Worm (Caenorhabditis elegans): ENCODE measurements around the gene sec-20.

Gene sec-20

DNA sequence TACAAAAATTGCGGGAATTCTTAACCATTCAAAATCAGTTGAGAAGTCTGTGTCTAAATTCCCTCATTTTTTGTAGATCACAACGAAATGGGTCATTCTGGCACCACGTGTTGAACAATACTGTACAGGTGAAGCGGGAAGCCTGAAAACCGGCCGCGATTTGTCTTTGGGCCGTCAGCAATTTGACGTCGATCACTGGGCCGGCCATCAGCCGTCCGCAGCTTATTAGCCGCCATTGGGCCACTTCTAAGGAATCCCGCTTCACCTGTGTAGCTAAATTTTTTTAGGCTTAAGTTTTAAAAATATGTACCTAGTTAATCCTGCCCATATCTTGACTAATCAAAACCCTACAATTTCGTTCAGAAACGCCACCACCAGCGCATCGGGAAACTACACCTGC lies 32.2 kb upstream of the sec-20 start:
- no peak for TF ChIP-seq flt-1 (GFP tag; IDR thresholded peaks at IDR 0.05)
- no peak for TF ChIP-seq tab-1 (GFP tag; IDR thresholded peaks at IDR 0.05)
- no peak for TF ChIP-seq med-1 (GFP tag; optimal IDR thresholded peaks at IDR 0.05; ENCODE audit: insufficient read depth)
- TF ChIP-seq T22C8.4 (GFP tag; IDR thresholded peaks at IDR 0.05) = no peak
- no peak for TF ChIP-seq cog-1 (tag; optimal IDR thresholded peaks at IDR 0.05)
- no peak for TF ChIP-seq ref-1 (GFP tag; conservative IDR thresholded peaks at IDR 0.05)
- TF ChIP-seq klf-2 (GFP tag; conservative IDR thresholded peaks at IDR 0.05) = no peak
- no peak for TF ChIP-seq ztf-29 (GFP tag; IDR thresholded peaks at IDR 0.05)
- TF ChIP-seq ztf-23 (GFP tag; IDR thresholded peaks at IDR 0.05) = no peak

ce11 chrIII:164775-165174 lies 27.1 kb upstream of the sec-20 start, which contains the start of gene F40G9.8:
TSS of gene F40G9.8 (minus strand) at chrIII:164875.
- TF ChIP-seq flt-1 (GFP tag; IDR thresholded peaks at IDR 0.05) (no peak), ztf-29 (GFP tag; IDR thresholded peaks at IDR 0.05) (no peak), tab-1 (GFP tag; IDR thresholded peaks at IDR 0.05) (no peak), klf-2 (GFP tag; conservative IDR thresholded peaks at IDR 0.05) (no peak), med-1 (GFP tag; optimal IDR thresholded peaks at IDR 0.05; ENCODE audit: insufficient read depth) (no peak), T22C8.4 (GFP tag; IDR thresholded peaks at IDR 0.05) (no peak), ref-1 (GFP tag; conservative IDR thresholded peaks at IDR 0.05) (no peak), ztf-23 (GFP tag; IDR thresholded peaks at IDR 0.05) (no peak), cog-1 (tag; optimal IDR thresholded peaks at IDR 0.05) (no peak)

DNA sequence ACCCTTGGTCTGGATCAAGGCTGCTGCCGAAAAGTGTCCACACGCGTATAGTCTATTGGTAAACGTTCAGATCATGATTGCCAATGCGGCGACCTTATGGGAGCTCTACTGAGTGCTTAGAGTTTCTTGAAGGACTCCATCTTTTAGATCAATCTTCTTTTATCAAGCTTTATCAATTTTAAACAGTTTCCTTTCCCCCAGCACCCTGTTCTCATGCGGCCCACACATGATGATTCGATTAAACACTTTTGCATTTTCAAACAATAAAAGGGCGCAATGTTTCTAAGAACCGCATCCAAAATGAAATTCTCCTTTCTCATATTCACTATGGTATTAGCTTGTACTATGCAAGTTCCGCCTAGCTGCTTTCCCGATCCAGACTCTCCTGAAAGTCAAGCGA lies 26.5 kb upstream of the sec-20 start, which contains the start of gene F40G9.7:
Gene F40G9.7, plus strand, starts transcription at position 301 of the 400 bp plus-strand sequence.
- TF ChIP-seq tab-1 (GFP tag; IDR thresholded peaks at IDR 0.05) = no peak
- no peak for TF ChIP-seq cog-1 (tag; optimal IDR thresholded peaks at IDR 0.05)
- no peak for TF ChIP-seq flt-1 (GFP tag; IDR thresholded peaks at IDR 0.05)
- TF ChIP-seq ref-1 (GFP tag; conservative IDR thresholded peaks at IDR 0.05) = no peak
- TF ChIP-seq ztf-29 (GFP tag; IDR thresholded peaks at IDR 0.05) = no peak
- TF ChIP-seq ztf-23 (GFP tag; IDR thresholded peaks at IDR 0.05) = no peak
- TF ChIP-seq T22C8.4 (GFP tag; IDR thresholded peaks at IDR 0.05) = no peak
- no peak for TF ChIP-seq klf-2 (GFP tag; conservative IDR thresholded peaks at IDR 0.05)

DNA sequence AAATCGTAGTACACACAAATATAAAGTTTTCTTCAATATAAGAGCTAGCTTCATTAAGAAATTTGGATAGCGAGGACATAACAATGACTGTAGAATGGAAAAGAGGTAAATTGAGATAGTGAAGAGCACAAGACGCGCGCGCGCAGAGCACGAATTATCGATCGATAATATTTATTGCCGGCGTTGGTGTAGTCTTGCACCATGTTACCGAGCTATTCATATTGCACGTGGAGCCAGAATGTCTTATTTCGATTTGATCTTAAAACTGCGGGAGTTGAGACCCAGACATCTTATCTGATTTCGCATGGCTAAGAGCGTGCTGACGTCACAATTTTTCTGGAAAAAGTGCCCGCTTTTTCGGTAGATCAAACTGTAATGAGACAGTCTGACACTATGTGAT lies 22.4 kb upstream of the sec-20 start, which contains the start of gene F40G9.18:
Gene F40G9.18, minus strand, starts transcription at position 101 of the 400 bp plus-strand sequence.
- TF ChIP-seq tab-1 (GFP tag; IDR thresholded peaks at IDR 0.05) = no peak
- no peak for TF ChIP-seq flt-1 (GFP tag; IDR thresholded peaks at IDR 0.05)
- TF ChIP-seq ref-1 (GFP tag; conservative IDR thresholded peaks at IDR 0.05) = no peak
- no peak for TF ChIP-seq ztf-29 (GFP tag; IDR thresholded peaks at IDR 0.05)
- no peak for TF ChIP-seq ztf-23 (GFP tag; IDR thresholded peaks at IDR 0.05)
- TF ChIP-seq T22C8.4 (GFP tag; IDR thresholded peaks at IDR 0.05) = no peak
- no peak for TF ChIP-seq med-1 (GFP tag; optimal IDR thresholded peaks at IDR 0.05; ENCODE audit: insufficient read depth)
- TF ChIP-seq klf-2 (GFP tag; conservative IDR thresholded peaks at IDR 0.05) = no peak
- no peak for TF ChIP-seq cog-1 (tag; optimal IDR thresholded peaks at IDR 0.05)

- no peak for TF ChIP-seq T22C8.4 (GFP tag; IDR thresholded peaks at IDR 0.05)
These were observed 20.3 kb upstream of the sec-20 start, which contains the start of the genes F40G9.9 and F40G9.12 for ce11 chrIII:171617-172016. TSS of gene F40G9.9 (minus strand) at chrIII:171717. TSS of gene F40G9.12 (plus strand) at chrIII:171847.

DNA sequence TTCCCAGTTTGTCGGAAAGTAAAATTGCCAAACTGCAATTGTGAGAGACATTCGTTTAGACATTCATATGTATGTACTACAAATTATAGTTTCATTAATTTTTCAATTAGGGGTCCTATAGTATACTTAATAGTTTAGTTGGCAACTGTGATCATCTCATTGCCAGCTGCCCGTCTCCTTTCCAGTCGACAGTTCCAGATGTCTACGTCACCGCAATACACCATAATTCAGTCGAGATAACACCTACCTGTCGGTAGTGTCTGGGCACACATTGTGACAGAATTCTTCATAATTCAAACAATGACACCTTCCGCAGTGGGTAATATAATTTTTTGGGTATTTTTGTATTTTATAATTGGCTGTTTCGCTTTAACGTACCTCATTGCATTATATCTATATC lies 18.4 kb upstream of the sec-20 start, which contains the start of gene F40G9.19:
Gene F40G9.19, plus strand, starts transcription at position 301 of the 400 bp plus-strand sequence.
- TF ChIP-seq cog-1 (tag; optimal IDR thresholded peaks at IDR 0.05) (no peak), ztf-23 (GFP tag; IDR thresholded peaks at IDR 0.05) (no peak), tab-1 (GFP tag; IDR thresholded peaks at IDR 0.05) (no peak), flt-1 (GFP tag; IDR thresholded peaks at IDR 0.05) (no peak), klf-2 (GFP tag; conservative IDR thresholded peaks at IDR 0.05) (no peak), med-1 (GFP tag; optimal IDR thresholded peaks at IDR 0.05; ENCODE audit: insufficient read depth) (no peak), ztf-29 (GFP tag; IDR thresholded peaks at IDR 0.05) (no peak), ref-1 (GFP tag; conservative IDR thresholded peaks at IDR 0.05) (no peak), T22C8.4 (GFP tag; IDR thresholded peaks at IDR 0.05) (no peak)

DNA sequence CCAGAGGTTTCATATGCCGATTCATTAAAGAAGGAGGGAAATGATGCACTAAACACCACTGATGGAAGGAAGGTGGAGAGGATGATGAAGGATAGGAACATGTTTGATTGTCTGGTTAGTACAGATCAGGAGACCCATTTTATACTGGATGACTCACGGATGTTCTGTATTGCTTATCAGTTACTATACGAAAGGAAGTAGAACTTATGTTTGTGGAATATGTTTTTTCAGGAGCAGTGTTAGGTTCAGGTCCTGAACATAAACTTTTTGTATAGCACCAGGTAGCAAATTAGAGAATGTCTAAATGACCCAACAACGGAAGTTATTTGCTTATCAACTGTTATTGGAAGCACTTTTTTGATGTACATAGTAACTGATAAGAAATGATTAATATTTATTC lies 16.2 kb upstream of the sec-20 start, which contains the start of gene clec-148:
Gene clec-148, minus strand, starts transcription at position 101 of the 400 bp plus-strand sequence.
- no peak for TF ChIP-seq flt-1 (GFP tag; IDR thresholded peaks at IDR 0.05)
- TF ChIP-seq ztf-23 (GFP tag; IDR thresholded peaks at IDR 0.05) = no peak
- no peak for TF ChIP-seq T22C8.4 (GFP tag; IDR thresholded peaks at IDR 0.05)
- TF ChIP-seq ref-1 (GFP tag; conservative IDR thresholded peaks at IDR 0.05) = no peak
- no peak for TF ChIP-seq cog-1 (tag; optimal IDR thresholded peaks at IDR 0.05)
- no peak for TF ChIP-seq klf-2 (GFP tag; conservative IDR thresholded peaks at IDR 0.05)

DNA sequence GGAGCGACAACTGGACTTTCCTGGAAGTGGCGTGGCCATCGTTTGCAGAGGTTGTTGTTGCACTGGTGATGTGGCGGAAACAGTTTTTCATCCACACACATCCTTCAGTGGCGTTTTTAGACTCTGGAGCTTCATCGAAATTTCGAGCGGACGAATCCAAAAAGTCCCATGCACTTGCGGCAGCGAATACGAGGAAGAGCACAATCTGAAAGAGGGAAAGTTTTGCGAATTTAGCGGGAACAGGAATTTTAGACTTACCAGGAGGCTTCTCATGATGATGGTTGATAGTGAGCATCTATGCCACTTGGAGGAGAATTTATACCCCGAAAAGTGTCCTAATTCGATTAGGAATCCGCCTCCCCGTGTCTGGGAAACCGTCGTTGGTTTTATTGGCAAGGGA lies 14.2 kb upstream of the sec-20 start, which contains the start of gene F40G9.14:
Gene F40G9.14, minus strand, starts transcription at position 101 of the 400 bp plus-strand sequence.
- no peak for TF ChIP-seq cog-1 (tag; optimal IDR thresholded peaks at IDR 0.05)
- TF ChIP-seq flt-1 (GFP tag; IDR thresholded peaks at IDR 0.05) = no peak
- TF ChIP-seq klf-2 (GFP tag; conservative IDR thresholded peaks at IDR 0.05) = no peak
- TF ChIP-seq ztf-23 (GFP tag; IDR thresholded peaks at IDR 0.05) = no peak
- TF ChIP-seq ztf-29 (GFP tag; IDR thresholded peaks at IDR 0.05) = no peak
- TF ChIP-seq tab-1 (GFP tag; IDR thresholded peaks at IDR 0.05) = no peak

DNA sequence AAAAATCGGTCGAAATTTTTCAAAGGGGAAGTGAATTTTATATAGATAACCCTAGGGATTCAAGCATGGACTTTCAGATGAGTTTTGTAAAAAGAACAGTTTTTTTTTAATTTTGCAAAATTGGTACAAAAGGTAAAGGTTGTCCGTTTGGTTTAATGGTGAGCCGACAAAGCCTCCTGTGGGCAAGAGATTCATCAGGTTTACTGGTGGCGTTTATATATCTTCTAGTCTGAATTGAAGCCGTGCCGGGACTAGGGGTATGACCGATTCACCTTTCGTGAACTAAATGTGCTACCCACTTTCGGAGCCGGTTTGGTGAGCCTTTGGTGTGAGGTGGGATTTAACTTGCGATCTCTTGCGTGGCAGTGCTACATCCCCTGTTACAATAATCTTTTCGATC lies 13.8 kb upstream of the sec-20 start:
- no peak for TF ChIP-seq T22C8.4 (GFP tag; IDR thresholded peaks at IDR 0.05)
- no peak for TF ChIP-seq klf-2 (GFP tag; conservative IDR thresholded peaks at IDR 0.05)
- TF ChIP-seq ref-1 (GFP tag; conservative IDR thresholded peaks at IDR 0.05) = no peak
- TF ChIP-seq cog-1 (tag; optimal IDR thresholded peaks at IDR 0.05) = no peak
- TF ChIP-seq flt-1 (GFP tag; IDR thresholded peaks at IDR 0.05) = no peak
- TF ChIP-seq med-1 (GFP tag; optimal IDR thresholded peaks at IDR 0.05; ENCODE audit: insufficient read depth) = no peak

DNA sequence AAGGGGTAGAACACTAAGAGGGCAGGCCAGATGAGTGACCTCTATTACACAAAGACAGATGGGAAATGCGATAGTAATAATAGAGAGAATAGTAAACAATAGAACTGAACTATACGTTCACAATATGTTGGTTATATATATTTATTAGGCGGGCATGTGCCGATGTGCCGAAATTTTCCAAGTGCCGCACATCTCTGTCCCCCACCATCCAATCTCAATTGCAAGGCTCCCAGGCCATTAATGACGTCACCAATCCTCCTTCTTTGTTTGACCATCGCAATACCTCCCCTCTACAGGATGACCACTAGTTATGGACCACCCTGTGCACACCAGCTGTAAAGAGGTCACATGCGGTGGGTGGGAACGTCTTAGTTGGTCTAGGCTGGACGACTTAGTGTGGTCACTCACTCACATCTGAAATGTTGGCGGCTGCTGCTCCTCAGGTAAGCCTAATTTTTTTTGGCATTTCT lies 12.7 kb upstream of the sec-20 start, which contains the start of gene F40G9.6:
Gene F40G9.6, plus strand, starts transcription at position 420 of the 470 bp plus-strand sequence.
- no peak for TF ChIP-seq flt-1 (GFP tag; IDR thresholded peaks at IDR 0.05)
- TF ChIP-seq med-1 (GFP tag; optimal IDR thresholded peaks at IDR 0.05; ENCODE audit: insufficient read depth) = no peak
- no peak for TF ChIP-seq klf-2 (GFP tag; conservative IDR thresholded peaks at IDR 0.05)
- no peak for TF ChIP-seq T22C8.4 (GFP tag; IDR thresholded peaks at IDR 0.05)
- no peak for TF ChIP-seq ztf-23 (GFP tag; IDR thresholded peaks at IDR 0.05)
- no peak for TF ChIP-seq ztf-29 (GFP tag; IDR thresholded peaks at IDR 0.05)
- no peak for TF ChIP-seq ref-1 (GFP tag; conservative IDR thresholded peaks at IDR 0.05)
- TF ChIP-seq cog-1 (tag; optimal IDR thresholded peaks at IDR 0.05) = no peak
- TF ChIP-seq tab-1 (GFP tag; IDR thresholded peaks at IDR 0.05) = no peak

Data from whole organism, midembryonic.